Worm (Caenorhabditis elegans) whole organism, L3 larva: ENCODE measurements around the gene F53A9.3.

ENCODE experiments used
- fkh-10 ChIP-seq: sonication (generic microtip); optimal IDR thresholded peaks from 2 replicates; lab custom pipeline; 2017; ENCODE audit warnings: missing biosample characterization, missing genetic modification reagents, missing genetic modification characterization
- fkh-2 ChIP-seq: fragments of 150-350 bp; optimal IDR thresholded peaks from 2 replicates; lab custom pipeline; 2014; ENCODE audit warnings: missing biosample characterization, missing genetic modification reagents, missing genetic modification characterization
- fos-1 ChIP-seq: fragments of 150-350 bp; optimal IDR thresholded peaks from 2 replicates; lab custom pipeline; 2014; ENCODE audit warnings: missing biosample characterization, missing genetic modification characterization
- jun-1 ChIP-seq: fragments of 150-350 bp; optimal IDR thresholded peaks from 2 replicates; lab custom pipeline; 2014; ENCODE audit warnings: missing biosample characterization, missing genetic modification reagents, missing genetic modification characterization
- lin-15B ChIP-seq: fragments of 150-350 bp; optimal IDR thresholded peaks from 2 replicates; lab custom pipeline; 2014; ENCODE audit warnings: missing biosample characterization, missing genetic modification characterization
- nhr-11 ChIP-seq: fragments of 150-350 bp; optimal IDR thresholded peaks from 2 replicates; lab custom pipeline; 2014; ENCODE audit warnings: missing biosample characterization, missing genetic modification characterization
- nhr-12 ChIP-seq: fragments of 150-350 bp; optimal IDR thresholded peaks from 2 replicates; lab custom pipeline; 2014; ENCODE audit warnings: missing biosample characterization, missing genetic modification characterization
- nhr-76 ChIP-seq: fragments of 150-350 bp; sonication (generic microtip); optimal IDR thresholded peaks from 5 replicates; lab custom pipeline; 2014; ENCODE audit warnings: missing biosample characterization, missing genetic modification characterization
- sea-2 ChIP-seq: fragments of 150-350 bp; sonication (generic microtip); optimal IDR thresholded peaks from 4 replicates; lab custom pipeline; 2014; ENCODE audit warnings: missing biosample characterization, missing genetic modification reagents, missing genetic modification characterization
- snpc-4 ChIP-seq: fragments of 150-350 bp; optimal IDR thresholded peaks from 2 replicates; lab custom pipeline; 2014; ENCODE audit warnings: missing biosample characterization, missing genetic modification characterization
- zag-1 ChIP-seq: fragments of 150-350 bp; optimal IDR thresholded peaks from 2 replicates; lab custom pipeline; 2014; ENCODE audit warnings: missing biosample characterization, missing genetic modification characterization
- ztf-4 ChIP-seq: fragments of 150-350 bp; optimal IDR thresholded peaks from 2 replicates; lab custom pipeline; 2014; ENCODE audit warnings: missing biosample characterization, missing genetic modification characterization

DNA sequence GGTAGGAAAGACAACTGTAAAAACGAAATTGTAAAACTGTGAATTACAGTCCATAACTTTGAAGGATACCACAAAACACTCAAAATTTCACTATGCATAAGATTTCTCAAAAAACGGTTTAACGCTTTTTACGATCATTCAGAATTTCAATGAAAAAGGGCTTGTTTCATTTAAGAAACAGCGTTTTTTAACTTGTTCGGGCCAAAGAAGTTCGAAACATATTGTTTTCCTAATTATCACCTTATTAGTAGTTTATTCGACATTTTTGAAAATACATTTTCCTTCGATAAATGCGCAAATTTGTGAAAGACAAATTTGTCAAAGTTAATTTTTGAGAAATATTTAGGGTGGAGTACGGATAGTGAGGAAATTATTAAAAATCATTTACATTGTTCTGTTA is 3.3 kb upstream of the F53A9.3 start:
- TF ChIP-seq zag-1 (tag; lab: Kevin White, UChicago) (no peak), snpc-4 (tag; lab: Kevin White, UChicago) (no peak), nhr-11 (no peak), sea-2 (no peak), nhr-12 (tag; lab: Kevin White, UChicago) (no peak), fkh-10 (no peak), lin-15B (tag; lab: Kevin White, UChicago) (no peak), fos-1 (tag; lab: Kevin White, UChicago) (no peak), fkh-2 (tag; lab: Kevin White, UChicago) (no peak), ztf-4 (no peak), jun-1 (tag; lab: Kevin White, UChicago) (no peak), nhr-76 (tag; lab: Kevin White, UChicago) (no peak)
